Worm (Caenorhabditis elegans): ENCODE data around the gene F08G12.5.

F08G12.5 gene

DNA sequence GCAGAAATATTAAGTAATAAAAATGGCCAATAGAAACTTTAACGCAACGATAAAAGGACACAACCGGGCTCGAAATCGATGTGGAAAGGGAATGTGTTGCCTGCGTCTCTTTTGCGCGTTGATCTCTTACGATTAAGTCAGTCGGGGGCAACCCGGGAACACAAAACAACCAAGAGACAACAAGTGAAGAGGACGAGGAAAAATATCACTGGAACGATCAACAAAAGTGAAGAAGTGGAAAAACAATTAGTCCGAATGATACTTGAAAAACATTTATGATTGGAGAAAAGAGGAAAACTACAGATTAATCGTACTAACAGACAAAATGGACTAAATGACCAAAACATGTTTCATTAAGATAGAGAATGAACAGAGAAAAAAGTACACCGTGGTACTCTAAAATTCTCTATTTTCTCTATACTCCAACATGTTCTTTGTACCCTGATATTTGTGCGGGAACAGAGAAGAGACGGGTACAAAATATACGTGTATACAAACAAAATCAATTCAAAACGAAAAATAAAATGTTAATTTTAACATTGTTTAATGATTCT is at the start of gene F08G12.5:
TSS of gene F08G12.5 (minus strand) at position 1 of the 554 bp plus-strand sequence.
- peak; percentile 34 for TF ChIP-seq lin-14 (GFP tag; optimal IDR thresholded peaks at IDR 0.05)
- no peak for TF ChIP-seq lsy-2 (tag; optimal IDR thresholded peaks at IDR 0.05)
- no peak for TF ChIP-seq isw-1 (GFP tag; IDR thresholded peaks at IDR 0.05)
- no peak for TF ChIP-seq lir-3 (tag; optimal IDR thresholded peaks at IDR 0.05; ENCODE audit: poor library complexity)
- no peak for TF ChIP-seq irx-1 (tag; optimal IDR thresholded peaks at IDR 0.05)
- TF ChIP-seq aha-1 (tag; optimal IDR thresholded peaks at IDR 0.05) = no peak
- TF ChIP-seq unc-86 (tag; optimal IDR thresholded peaks at IDR 0.05) = no peak
- TF ChIP-seq sptf-1 (tag; optimal IDR thresholded peaks at IDR 0.05) = no peak
- TF ChIP-seq hpl-2 (GFP tag; optimal IDR thresholded peaks at IDR 0.05) = no peak
- TF ChIP-seq ztf-11 (tag; optimal IDR thresholded peaks at IDR 0.05) = no peak
- TF ChIP-seq unc-98 (GFP tag; IDR thresholded peaks at IDR 0.05) = no peak
- TF ChIP-seq pax-3 (tag; optimal IDR thresholded peaks at IDR 0.05) = no peak
- TF ChIP-seq nhr-85 (tag) = peak; percentile 74
- no peak for TF ChIP-seq nhr-19 (GFP tag; conservative IDR thresholded peaks at IDR 0.05)
- no peak for TF ChIP-seq nhr-11 (tag; optimal IDR thresholded peaks at IDR 0.05)
- no peak for TF ChIP-seq ceh-90 (tag; optimal IDR thresholded peaks at IDR 0.05)
- no peak for TF ChIP-seq dpl-1 (GFP tag; optimal IDR thresholded peaks at IDR 0.05)
- TF ChIP-seq ama-1 (optimal IDR thresholded peaks at IDR 0.05) = no peak
- TF ChIP-seq ceh-63 (GFP tag; optimal IDR thresholded peaks at IDR 0.05) = no peak
- TF ChIP-seq hlh-4 (tag; optimal IDR thresholded peaks at IDR 0.05) = no peak
- TF ChIP-seq egl-13 (tag; optimal IDR thresholded peaks at IDR 0.05) = no peak
- no peak for TF ChIP-seq efl-1 (optimal IDR thresholded peaks at IDR 0.05)
- peak in 1 of 2 experiments; percentile 63 for TF ChIP-seq efl-1 (GFP tag; optimal IDR thresholded peaks at IDR 0.05 in 1 of 2)
- no peak for TF ChIP-seq grh-1 (GFP tag; IDR thresholded peaks at IDR 0.05)
- TF ChIP-seq C34B4.2 (tag; optimal IDR thresholded peaks at IDR 0.05) = no peak
- TF ChIP-seq nhr-28 (tag; optimal IDR thresholded peaks at IDR 0.05) = no peak
- no peak for TF ChIP-seq nhr-77 (tag; optimal IDR thresholded peaks at IDR 0.05)
- TF ChIP-seq zag-1 (tag; optimal IDR thresholded peaks at IDR 0.05) = no peak
- no peak for TF ChIP-seq zip-4 (GFP tag; optimal IDR thresholded peaks at IDR 0.05)
- no peak for TF ChIP-seq sup-37 (GFP tag; optimal IDR thresholded peaks at IDR 0.05)
- no peak for TF ChIP-seq lin-15B (tag; optimal IDR thresholded peaks at IDR 0.05)
- TF ChIP-seq blmp-1 (tag; optimal IDR thresholded peaks at IDR 0.05) = peak; percentile 43
- no peak for TF ChIP-seq unc-62 (GFP tag; optimal IDR thresholded peaks at IDR 0.05)
- no peak for TF ChIP-seq fkh-10 (GFP tag; optimal IDR thresholded peaks at IDR 0.05)
- TF ChIP-seq pqm-1 (tag; optimal IDR thresholded peaks at IDR 0.05) = no peak
- no peak for TF ChIP-seq nhr-76 (tag; optimal IDR thresholded peaks at IDR 0.05)
- TF ChIP-seq sox-4 (tag; optimal IDR thresholded peaks at IDR 0.05) = no peak
- no peak for TF ChIP-seq mab-9 (GFP tag; IDR thresholded peaks at IDR 0.05)
- no peak for TF ChIP-seq fkh-4 (tag; optimal IDR thresholded peaks at IDR 0.05; ENCODE audit: borderline replicate concordance)
- peak; percentile 35 for TF ChIP-seq nhr-20 (tag; optimal IDR thresholded peaks at IDR 0.05)
- TF ChIP-seq elt-3 (tag; optimal IDR thresholded peaks at IDR 0.05) = peak in 1 of 6 experiments; percentile 29
- no peak for TF ChIP-seq snpc-4 (tag; optimal IDR thresholded peaks at IDR 0.05)
- no peak for TF ChIP-seq nhr-12 (tag; optimal IDR thresholded peaks at IDR 0.05)
- TF ChIP-seq mep-1 (tag; optimal IDR thresholded peaks at IDR 0.05) = no peak

DNA sequence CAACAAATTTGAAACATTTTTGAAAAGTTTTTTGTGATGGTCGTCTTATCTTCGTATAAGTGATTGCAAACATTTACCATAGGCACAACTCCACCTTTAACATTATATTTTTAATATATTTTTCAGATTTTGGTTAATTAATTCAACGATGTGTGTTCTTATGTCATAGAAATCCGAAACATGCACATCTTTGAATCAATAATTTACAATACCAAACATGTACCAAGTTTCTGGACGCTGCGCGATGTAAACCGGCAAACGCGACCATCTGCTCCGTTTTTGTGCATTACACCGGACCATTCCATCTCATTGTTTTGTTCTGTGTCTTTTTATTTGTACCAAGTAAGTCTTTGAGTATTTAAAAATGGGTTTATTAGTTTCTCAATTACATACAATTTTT is 47.4 kb upstream of the F08G12.5 start, which contains the start of gene pgp-4:
TSS of gene pgp-4 (plus strand) at position 301 of the 400 bp plus-strand sequence.
- TF ChIP-seq unc-62 (GFP tag; optimal IDR thresholded peaks at IDR 0.05) = no peak
- no peak for TF ChIP-seq C04F5.9 (tag; optimal IDR thresholded peaks at IDR 0.05)
- TF ChIP-seq hpl-2 (GFP tag; optimal IDR thresholded peaks at IDR 0.05) = no peak
- no peak for TF ChIP-seq zip-4 (GFP tag; optimal IDR thresholded peaks at IDR 0.05)
- TF ChIP-seq nhr-28 (tag; optimal IDR thresholded peaks at IDR 0.05) = no peak
- no peak for TF ChIP-seq ces-1 (GFP tag; optimal IDR thresholded peaks at IDR 0.05)
